Fruit fly (Drosophila melanogaster): ENCODE measurements around the gene CG13631.

Gene CG13631

DNA sequence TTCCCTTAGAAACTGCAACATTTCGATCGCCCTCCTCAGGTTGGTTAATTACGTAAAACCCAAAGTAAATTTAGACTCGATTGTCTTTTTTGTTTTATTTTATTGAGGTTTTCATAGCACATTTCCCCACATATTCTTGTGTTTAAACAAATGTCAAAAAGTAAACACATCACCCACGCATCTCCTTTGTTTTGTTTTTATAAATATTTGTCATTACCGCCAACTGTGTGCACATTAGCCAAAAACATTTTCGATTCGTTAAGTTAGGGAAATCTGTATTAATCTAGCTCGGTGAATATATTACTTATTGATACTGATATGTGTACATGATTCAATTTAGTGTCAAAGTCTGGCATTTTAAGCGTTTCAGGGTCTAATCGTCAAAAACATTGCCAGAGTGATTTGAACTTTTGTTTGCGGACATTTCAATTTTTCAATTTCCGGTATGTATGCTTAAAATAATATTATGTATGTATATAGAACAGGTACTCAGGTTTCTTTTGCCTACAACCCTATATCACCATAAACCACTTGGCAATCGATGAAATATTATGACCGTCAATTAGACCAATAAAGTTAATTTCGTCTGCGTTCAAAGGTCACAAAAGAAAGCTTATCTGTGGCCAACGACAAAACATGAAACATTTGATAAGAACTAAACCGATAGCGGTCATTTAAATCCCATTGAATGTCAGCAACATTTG is 40.6 kb downstream of the CG13631 start:
- TF ChIP-seq CG9948 (tag; optimal IDR thresholded peaks at IDR 0.05), result no peak
- no peak for TF ChIP-seq gl (tag; optimal IDR thresholded peaks at IDR 0.05)
- TF ChIP-seq CG14655 (GFP tag; optimal IDR thresholded peaks at IDR 0.05), result no peak
- TF ChIP-seq EcR (GFP tag; optimal IDR thresholded peaks at IDR 0.05), result no peak

dm6 chr3R:24810844-24811625 is 41.9 kb downstream of the CG13631 start:
- peak; percentile 98 for TF ChIP-seq fd96Ca (GFP tag; IDR thresholded peaks at IDR 0.05)
- TF ChIP-seq rn (GFP tag; IDR thresholded peaks at IDR 0.05), result peak; percentile 89
- peak; percentile 95 for TF ChIP-seq EcR (GFP tag; optimal IDR thresholded peaks at IDR 0.05)
- peak; percentile 88 for TF ChIP-seq CG9948 (tag; optimal IDR thresholded peaks at IDR 0.05)
- peak; percentile 93 for TF ChIP-seq CG32121 (GFP tag; IDR thresholded peaks at IDR 0.05)
- TF ChIP-seq CG17806 (tag; optimal IDR thresholded peaks at IDR 0.05), result peak; percentile 92
- TF ChIP-seq CG4496 (GFP tag; IDR thresholded peaks at IDR 0.05), result peak; percentile 98
- peak; percentile 85 for TF ChIP-seq CG10348 (GFP tag; IDR thresholded peaks at IDR 0.05)
- TF ChIP-seq Ets98B (GFP tag; IDR thresholded peaks at IDR 0.05), result peak; percentile 97
- no peak for TF ChIP-seq CG13204 (GFP tag; optimal IDR thresholded peaks at IDR 0.05)
- TF ChIP-seq D1 (tag; optimal IDR thresholded peaks at IDR 0.05), result no peak
- TF ChIP-seq CG15710 (tag; optimal IDR thresholded peaks at IDR 0.05), result peak; percentile 90
- TF ChIP-seq CG8159 (tag; optimal IDR thresholded peaks at IDR 0.05), result peak; percentile 88
- TF ChIP-seq CG14655 (GFP tag; optimal IDR thresholded peaks at IDR 0.05), result peak; percentile 96
- TF ChIP-seq CG12605 (GFP tag; IDR thresholded peaks at IDR 0.05), result peak; percentile 94
- peak; percentile 69 for TF ChIP-seq Snoo (tag; optimal IDR thresholded peaks at IDR 0.05)
- peak; percentile 93 for TF ChIP-seq Pif1B (GFP tag; optimal IDR thresholded peaks at IDR 0.05)
- peak; percentile 85 for TF ChIP-seq gl (tag; optimal IDR thresholded peaks at IDR 0.05)
- TF ChIP-seq Pif1A (GFP tag; optimal IDR thresholded peaks at IDR 0.05), result peak; percentile 93
- peak; percentile 92 for TF ChIP-seq CG34367 (tag; optimal IDR thresholded peaks at IDR 0.05)
- peak; percentile 95 for TF ChIP-seq CG8301 (tag; optimal IDR thresholded peaks at IDR 0.05)

dm6 chr3R:24812394-24812793 is 43.2 kb downstream of the CG13631 start:
- TF ChIP-seq CG10348 (GFP tag; IDR thresholded peaks at IDR 0.05) (no peak), CG9948 (tag; optimal IDR thresholded peaks at IDR 0.05) (no peak), D1 (tag; optimal IDR thresholded peaks at IDR 0.05) (no peak), CG4496 (GFP tag; IDR thresholded peaks at IDR 0.05) (no peak), Ets98B (GFP tag; IDR thresholded peaks at IDR 0.05) (no peak), EcR (GFP tag; optimal IDR thresholded peaks at IDR 0.05) (no peak), gl (tag; optimal IDR thresholded peaks at IDR 0.05) (no peak), CG13204 (GFP tag; optimal IDR thresholded peaks at IDR 0.05) (no peak), CG14655 (GFP tag; optimal IDR thresholded peaks at IDR 0.05) (no peak), CG15710 (tag; optimal IDR thresholded peaks at IDR 0.05) (no peak)

dm6 chr3R:24812987-24813636 is 44.0 kb downstream of the CG13631 start:
- TF ChIP-seq CG12605 (GFP tag; IDR thresholded peaks at IDR 0.05) (peak; percentile 64), Pif1B (GFP tag; optimal IDR thresholded peaks at IDR 0.05) (no peak), EcR (GFP tag; optimal IDR thresholded peaks at IDR 0.05) (no peak), CG34367 (tag; optimal IDR thresholded peaks at IDR 0.05) (no peak)

- TF ChIP-seq rn (GFP tag; IDR thresholded peaks at IDR 0.05) (no peak), CG10348 (GFP tag; IDR thresholded peaks at IDR 0.05) (no peak), Ets98B (GFP tag; IDR thresholded peaks at IDR 0.05) (peak; percentile 38; the same call in 1 of the 2 replicates), gl (tag; optimal IDR thresholded peaks at IDR 0.05) (no peak), CG12605 (GFP tag; IDR thresholded peaks at IDR 0.05) (peak; percentile 27), CG15710 (tag; optimal IDR thresholded peaks at IDR 0.05) (peak; percentile 60), Pif1B (GFP tag; optimal IDR thresholded peaks at IDR 0.05) (no peak), CG17806 (tag; optimal IDR thresholded peaks at IDR 0.05) (peak; percentile 39), CG14655 (GFP tag; optimal IDR thresholded peaks at IDR 0.05) (no peak), CG9948 (tag; optimal IDR thresholded peaks at IDR 0.05) (peak; percentile 38), CG13204 (GFP tag; optimal IDR thresholded peaks at IDR 0.05) (no peak), EcR (GFP tag; optimal IDR thresholded peaks at IDR 0.05) (peak; percentile 22), CG4496 (GFP tag; IDR thresholded peaks at IDR 0.05) (peak; percentile 79), Snoo (tag; optimal IDR thresholded peaks at IDR 0.05) (peak; percentile 31), Pif1A (GFP tag; optimal IDR thresholded peaks at IDR 0.05) (no peak), CG32121 (GFP tag; IDR thresholded peaks at IDR 0.05) (peak; percentile 28; the same call in 1 of the 2 replicates), CG8301 (tag; optimal IDR thresholded peaks at IDR 0.05) (no peak), D1 (tag; optimal IDR thresholded peaks at IDR 0.05) (no peak), fd96Ca (GFP tag; IDR thresholded peaks at IDR 0.05) (no peak), CG8159 (tag; optimal IDR thresholded peaks at IDR 0.05) (no peak), CG34367 (tag; optimal IDR thresholded peaks at IDR 0.05) (no peak)
Observed at dm6 chr3R:24813637-24814301, 44.6 kb downstream of the CG13631 start, which contains the start of the genes lili and CG34150. lili (minus strand) TSS chr3R:24814012. CG34150 (plus strand) TSS chr3R:24814262.
